Fruit fly (Drosophila melanogaster) whole organism, embryonic: ENCODE results near the gene pnt.

Source experiments
- Antp ChIP-seq: fragments of 200-800 bp; sonication (Bioruptor generic); optimal IDR thresholded peaks from 3 replicates; lab custom pipeline; 2016; ENCODE audit warnings: missing biosample characterization, missing genetic modification characterization
- Awh ChIP-seq: fragments of 200-800 bp; sonication (Bioruptor generic); IDR thresholded peaks from 2 replicates; pipeline ENCODE4, ENCODE4 v1.3.6; 2022; ENCODE audit warnings: missing biosample characterization, missing genetic modification characterization
- CG10654 ChIP-seq: fragments of 200-800 bp; sonication (Bioruptor generic); optimal IDR thresholded peaks from 2 replicates; lab custom pipeline; 2016; ENCODE audit warnings: missing biosample characterization, missing genetic modification characterization
- CG12155 ChIP-seq: fragments of 200-800 bp; sonication (Bioruptor generic); optimal IDR thresholded peaks from 3 replicates; lab custom pipeline; 2016; ENCODE audit warnings: missing biosample characterization, missing genetic modification characterization
- CG12659 ChIP-seq: fragments of 200-800 bp; sonication (Bioruptor generic); optimal IDR thresholded peaks from 3 replicates; lab custom pipeline; 2017; ENCODE audit warnings: mild to moderate bottlenecking, missing biosample characterization, missing genetic modification reagents, missing genetic modification characterization
- CG14710 ChIP-seq: fragments of 200-800 bp; sonication (Bioruptor generic); optimal IDR thresholded peaks from 3 replicates; lab custom pipeline; 2019; ENCODE audit warnings: missing biosample characterization, mild to moderate bottlenecking, missing genetic modification characterization, moderate library complexity
- CG1647 ChIP-seq: fragments of 200-800 bp; sonication (Bioruptor generic); optimal IDR thresholded peaks from 3 replicates; lab custom pipeline; 2016; ENCODE audit warnings: missing biosample characterization, missing genetic modification characterization
- CG17186 ChIP-seq: fragments of 200-800 bp; sonication (Bioruptor generic); optimal IDR thresholded peaks from 3 replicates; lab custom pipeline; 2017; ENCODE audit warnings: missing biosample characterization, missing genetic modification reagents, missing genetic modification characterization
- CG2116 ChIP-seq: fragments of 200-800 bp; sonication (Bioruptor generic); optimal IDR thresholded peaks from 3 replicates; lab custom pipeline; 2018; ENCODE audit warnings: missing biosample characterization, mild to moderate bottlenecking, missing genetic modification characterization
- CG2712 ChIP-seq: fragments of 200-800 bp; optimal IDR thresholded peaks from 3 replicates; lab custom pipeline; 2019; ENCODE audit warnings: missing biosample characterization, mild to moderate bottlenecking, missing genetic modification characterization, moderate library complexity
- CG31441 ChIP-seq: fragments of 200-800 bp; sonication (Bioruptor generic); IDR thresholded peaks from 2 replicates; pipeline ENCODE4 v1.3.6; 2022; ENCODE audit warnings: missing biosample characterization, missing genetic modification characterization
- CG3838 ChIP-seq: fragments of 200-800 bp; sonication (Bioruptor generic); optimal IDR thresholded peaks from 3 replicates; lab custom pipeline; 2016; ENCODE audit warnings: missing biosample characterization, missing genetic modification characterization
- CG4820 ChIP-seq: fragments of 200-800 bp; sonication (Bioruptor generic); optimal IDR thresholded peaks from 3 replicates; lab custom pipeline; 2016; ENCODE audit warnings: missing biosample characterization, missing genetic modification characterization
- CG6254 ChIP-seq: fragments of 200-800 bp; sonication (Bioruptor generic); optimal IDR thresholded peaks from 3 replicates; lab custom pipeline; 2017; ENCODE audit warnings: mild to moderate bottlenecking, missing biosample characterization, missing genetic modification reagents, missing genetic modification characterization
- CG7357 ChIP-seq: fragments of 200-800 bp; sonication (Bioruptor generic); IDR thresholded peaks from 3 replicates; pipeline ENCODE4 v1.3.6; 2022; ENCODE audit warnings: missing biosample characterization, missing genetic modification characterization
- CG8359 ChIP-seq: fragments of 200-800 bp; sonication (Bioruptor generic); optimal IDR thresholded peaks from 2 replicates; lab custom pipeline; 2017; ENCODE audit warnings: missing biosample characterization, mild to moderate bottlenecking, missing genetic modification characterization, borderline replicate concordance
- CG9215 ChIP-seq: fragments of 200-800 bp; sonication (Bioruptor generic); IDR thresholded peaks from 2 replicates; pipeline ENCODE4 v1.3.6; 2022; ENCODE audit warnings: missing biosample characterization, missing genetic modification characterization
- CG9727 ChIP-seq: fragments of 200-800 bp; sonication (Bioruptor generic); optimal IDR thresholded peaks from 3 replicates; lab custom pipeline; 2017; ENCODE audit warnings: missing biosample characterization, mild to moderate bottlenecking, missing genetic modification characterization
- CTCF ChIP-seq: fragments of 200-800 bp; sonication (Bioruptor generic); optimal IDR thresholded peaks from 2 replicates; lab custom pipeline; 2017; ENCODE audit warnings: missing biosample characterization, mild to moderate bottlenecking, missing genetic modification characterization, moderate library complexity
- CkIIα-i1 ChIP-seq: fragments of 200-800 bp; sonication (Bioruptor generic); IDR thresholded peaks from 2 replicates; pipeline ENCODE4 v1.3.6; 2022; ENCODE audit warnings: missing biosample characterization, missing genetic modification characterization
- Doc2 ChIP-seq: fragments of 200-800 bp; sonication (Bioruptor generic); IDR thresholded peaks from 2 replicates; pipeline ENCODE4 v1.3.6; 2022; ENCODE audit warnings: missing biosample characterization, missing genetic modification characterization
- Dp ChIP-seq: fragments of 200-800 bp; sonication (Bioruptor generic); optimal IDR thresholded peaks from 2 replicates; lab custom pipeline; 2018; ENCODE audit warnings: missing biosample characterization, mild to moderate bottlenecking, missing genetic modification characterization, moderate library complexity
- E2f1 ChIP-seq: fragments of 200-800 bp; sonication (Bioruptor generic); IDR thresholded peaks from 2 replicates; pipeline ENCODE4 v1.3.6; 2022; ENCODE audit warnings: missing biosample characterization, missing genetic modification characterization
- Hand ChIP-seq: fragments of 200-800 bp; sonication (Bioruptor generic); optimal IDR thresholded peaks from 2 replicates; lab custom pipeline; 2017; ENCODE audit warnings: mild to moderate bottlenecking, missing biosample characterization, missing genetic modification reagents, missing genetic modification characterization
- Meics ChIP-seq: fragments of 200-800 bp; sonication (Bioruptor generic); optimal IDR thresholded peaks from 2 replicates; lab custom pipeline; 2017; ENCODE audit warnings: missing biosample characterization, mild to moderate bottlenecking, missing genetic modification characterization
- Nf-YC ChIP-seq: fragments of 200-800 bp; optimal IDR thresholded peaks from 3 replicates; lab custom pipeline; 2019; ENCODE audit warnings: missing biosample characterization, mild to moderate bottlenecking, missing genetic modification characterization, moderate library complexity
- Optix ChIP-seq: fragments of 200-800 bp; sonication (Bioruptor generic); IDR thresholded peaks from 3 replicates; pipeline ENCODE4 v1.3.6; 2022; ENCODE audit warnings: missing biosample characterization, missing genetic modification characterization
- PHDP ChIP-seq: fragments of 200-800 bp; sonication (Bioruptor generic); optimal IDR thresholded peaks from 3 replicates; lab custom pipeline; 2018; ENCODE audit warnings: missing biosample characterization, mild to moderate bottlenecking, missing genetic modification characterization, moderate library complexity
- Stat92E ChIP-seq, 3 experiments: fragments of >200 bp in 2 of 3; fragments of 200-800 bp in 1 of 3; sonication (Bioruptor generic) in 1 of 3; optimal IDR thresholded peaks; 2 replicates each; lab custom pipeline; 2017 to 2019; ENCODE audit warnings: missing biosample characterization in 3 of 3, missing genetic modification characterization in 3 of 3, mild to moderate bottlenecking in 1 of 3, moderate library complexity in 1 of 3
- ac ChIP-seq: fragments of 200-800 bp; sonication (Bioruptor generic); optimal IDR thresholded peaks from 3 replicates; lab custom pipeline; 2017; ENCODE audit warnings: missing biosample characterization, mild to moderate bottlenecking, missing genetic modification characterization
- al ChIP-seq: fragments of 200-800 bp; sonication (Bioruptor generic); IDR thresholded peaks from 2 replicates; pipeline ENCODE4 v1.3.6; 2022; ENCODE audit warnings: missing biosample characterization, missing genetic modification characterization
- caup ChIP-seq: fragments of 200-800 bp; sonication (Bioruptor generic); optimal IDR thresholded peaks from 3 replicates; lab custom pipeline; 2017; ENCODE audit warnings: missing biosample characterization, mild to moderate bottlenecking, missing genetic modification characterization, moderate library complexity; ENCODE audit not compliant: severe bottlenecking
- cg ChIP-seq: fragments of 200-800 bp; sonication (Bioruptor generic); optimal IDR thresholded peaks from 3 replicates; lab custom pipeline; 2019; ENCODE audit warnings: missing biosample characterization, mild to moderate bottlenecking, missing genetic modification characterization, moderate library complexity
- chinmo ChIP-seq: fragments of 200-800 bp; sonication (Bioruptor generic); IDR thresholded peaks from 4 replicates; pipeline ENCODE4 v1.3.6; 2022; ENCODE audit warnings: missing biosample characterization, missing genetic modification characterization; ENCODE audit not compliant: partially characterized antibody
- crp ChIP-seq, 2 experiments: fragments of 200-800 bp; sonication (Bioruptor generic); optimal IDR thresholded peaks; 2 replicates in 1 of 2; 3 replicates in 1 of 2; lab custom pipeline; 2017; ENCODE audit warnings: missing biosample characterization in 2 of 2, missing genetic modification characterization in 2 of 2, mild to moderate bottlenecking in 1 of 2, moderate library complexity in 1 of 2
- dati ChIP-seq: fragments of 200-800 bp; sonication (Bioruptor generic); IDR thresholded peaks from 2 replicates; pipeline ENCODE4 v1.3.6; 2022; ENCODE audit warnings: missing biosample characterization, missing genetic modification characterization
- fd3F ChIP-seq: fragments of 200-800 bp; sonication (Bioruptor generic); optimal IDR thresholded peaks from 2 replicates; lab custom pipeline; 2018; ENCODE audit warnings: missing biosample characterization, mild to moderate bottlenecking, missing genetic modification characterization, moderate library complexity
- gcm2 ChIP-seq: fragments of 200-800 bp; sonication (Bioruptor generic); optimal IDR thresholded peaks from 2 replicates; lab custom pipeline; 2016; ENCODE audit warnings: missing biosample characterization, missing genetic modification characterization
- gsb ChIP-seq: fragments of 200-800 bp; sonication (Bioruptor generic); IDR thresholded peaks from 2 replicates; pipeline ENCODE4 v1.3.6; 2022; ENCODE audit warnings: missing biosample characterization, missing genetic modification characterization
- gsb-n ChIP-seq: fragments of 200-800 bp; sonication (Bioruptor generic); optimal IDR thresholded peaks from 3 replicates; lab custom pipeline; 2018; ENCODE audit warnings: missing biosample characterization, mild to moderate bottlenecking, missing genetic modification characterization
- knrl ChIP-seq: fragments of 200-800 bp; sonication (Bioruptor generic); IDR thresholded peaks from 3 replicates; pipeline ENCODE4 v1.3.6; 2022; ENCODE audit warnings: missing biosample characterization, missing genetic modification characterization; ENCODE audit not compliant: partially characterized antibody
- mam ChIP-seq: fragments of 200-800 bp; sonication (Bioruptor generic); optimal IDR thresholded peaks from 3 replicates; lab custom pipeline; 2016; ENCODE audit warnings: missing biosample characterization, missing genetic modification characterization
- pnt ChIP-seq: fragments of 200-800 bp; sonication (Bioruptor generic); optimal IDR thresholded peaks from 3 replicates; lab custom pipeline; 2016; ENCODE audit warnings: missing biosample characterization, missing genetic modification characterization
- run ChIP-seq: fragments of 200-800 bp; sonication (Bioruptor generic); optimal IDR thresholded peaks from 3 replicates; lab custom pipeline; 2018; ENCODE audit warnings: missing biosample characterization, mild to moderate bottlenecking, missing genetic modification characterization
- shn ChIP-seq: fragments of 200-800 bp; sonication (Bioruptor generic); optimal IDR thresholded peaks from 3 replicates; lab custom pipeline; 2016; ENCODE audit warnings: missing biosample characterization, missing genetic modification characterization
- so ChIP-seq: fragments of 200-800 bp; sonication (Bioruptor generic); IDR thresholded peaks from 3 replicates; pipeline ENCODE4 v1.3.6; 2022; ENCODE audit warnings: missing biosample characterization, missing genetic modification characterization
- tin ChIP-seq: fragments of 200-800 bp; sonication (Bioruptor generic); optimal IDR thresholded peaks from 3 replicates; lab custom pipeline; 2016; ENCODE audit warnings: missing biosample characterization, missing genetic modification characterization
- trem ChIP-seq: fragments of 200-800 bp; optimal IDR thresholded peaks from 3 replicates; lab custom pipeline; 2019; ENCODE audit warnings: missing biosample characterization, mild to moderate bottlenecking, missing genetic modification characterization, moderate library complexity
- tup ChIP-seq: fragments of 200-800 bp; sonication (Bioruptor generic); optimal IDR thresholded peaks from 2 replicates; lab custom pipeline; 2016; ENCODE audit warnings: missing biosample characterization, mild to moderate bottlenecking, missing genetic modification characterization, moderate library complexity
- usp ChIP-seq: fragments of >200 bp; optimal IDR thresholded peaks from 2 replicates; lab custom pipeline; 2017; ENCODE audit warnings: missing biosample characterization, missing genetic modification characterization
- wdn ChIP-seq: fragments of 200-800 bp; sonication (Bioruptor generic); IDR thresholded peaks from 2 replicates; pipeline ENCODE4 v1.3.6; 2022; ENCODE audit warnings: missing biosample characterization, missing genetic modification characterization
- zfh2 ChIP-seq: fragments of 200-800 bp; sonication (Bioruptor generic); optimal IDR thresholded peaks from 2 replicates; lab custom pipeline; 2016; ENCODE audit warnings: missing biosample characterization, missing genetic modification characterization

Gene pnt

dm6 chr3R:23334866-23335265, 11.1 kb downstream of the pnt start (continued):
- TF ChIP-seq zfh2 (GFP tag; lab: Kevin White, UChicago) (peak; percentile 13), CG3838 (GFP tag; lab: Kevin White, UChicago) (no peak), usp (no peak), al (GFP tag; lab: Robert Waterston, UW) (peak; percentile 65), Meics (peak; percentile 74), cg (GFP tag; lab: Kevin White, UChicago) (peak; percentile 29), Stat92E (GFP tag; optimal IDR thresholded peaks at IDR 0.05; lab: Kevin White, UChicago) (no peak), CG10654 (no peak), CG14710 (tag; lab: Kevin White, UChicago) (no peak), Hand (peak; percentile 29), CTCF (GFP tag; lab: Kevin White, UChicago) (no peak), Doc2 (GFP tag; lab: Robert Waterston, UW) (no peak), CG31441 (GFP tag; lab: Robert Waterston, UW) (no peak), wdn (GFP tag; lab: Robert Waterston, UW) (peak; percentile 38; the same call in 1 of the 2 replicates), E2f1 (GFP tag; lab: Robert Waterston, UW) (peak; percentile 24; the same call in 1 of the 2 replicates), ac (no peak), Optix (GFP tag; lab: Robert Waterston, UW) (no peak), CG2712 (tag; lab: Kevin White, UChicago) (peak; percentile 46), fd3F (GFP tag; lab: Kevin White, UChicago) (no peak), CG7357 (GFP tag; lab: Robert Waterston, UW) (no peak), CG2116 (GFP tag; lab: Kevin White, UChicago) (no peak), shn (GFP tag; lab: Kevin White, UChicago) (no peak), Nf-YC (tag; lab: Kevin White, UChicago) (no peak), Antp (GFP tag; lab: Kevin White, UChicago) (no peak), mam (GFP tag; lab: Kevin White, UChicago) (peak; percentile 51), tup (no peak), gsb-n (tag; lab: Kevin White, UChicago) (no peak), run (tag; lab: Kevin White, UChicago) (no peak), CG12659 (peak; percentile 30), knrl (no peak), so (GFP tag; lab: Robert Waterston, UW) (no peak), CkIIα-i1 (GFP tag; lab: Robert Waterston, UW) (no peak), pnt (GFP tag; lab: Kevin White, UChicago) (no peak), trem (no peak), CG1647 (GFP tag; lab: Kevin White, UChicago) (no peak), CG9727 (GFP tag; lab: Kevin White, UChicago) (no peak), CG8359 (GFP tag; lab: Kevin White, UChicago) (no peak), CG17186 (GFP tag; lab: Kevin White, UChicago) (no peak), gsb (GFP tag; lab: Robert Waterston, UW) (no peak), CG6254 (GFP tag; lab: Kevin White, UChicago) (no peak), chinmo (GFP tag; lab: Robert Waterston, UW) (no peak), Awh (GFP tag; lab: Robert Waterston, UW) (no peak), CG12155 (GFP tag; lab: Kevin White, UChicago) (peak; percentile 23), CG9215 (GFP tag; lab: Robert Waterston, UW) (peak; percentile 37; the same call in 1 of the 2 replicates), dati (GFP tag; lab: Robert Waterston, UW) (no peak), crp (GFP tag; optimal IDR thresholded peaks at IDR 0.05; lab: Kevin White, UChicago) (no peak), caup (GFP tag; lab: Kevin White, UChicago) (peak; percentile 37), PHDP (peak; percentile 44), CG4820 (GFP tag; lab: Kevin White, UChicago) (peak; percentile 11), tin (no peak), Dp (GFP tag; lab: Kevin White, UChicago) (no peak), gcm2 (GFP tag; lab: Kevin White, UChicago) (no peak)
